Worm (Caenorhabditis elegans) whole organism, early embryonic: ENCODE results near the gene Y51A2B.2.

Experiments
- B0310.2 ChIP-seq: sonication (generic microtip); optimal IDR thresholded peaks from 2 replicates; lab custom pipeline; 2016; ENCODE audit warnings: mild to moderate bottlenecking, missing genetic modification characterization, missing compliant biosample characterization
- F13C5.2 ChIP-seq: sonication (generic microtip); optimal IDR thresholded peaks from 2 replicates; lab custom pipeline; 2017; ENCODE audit warnings: mild to moderate bottlenecking, missing genetic modification characterization, inconsistent platforms, missing compliant biosample characterization
- aly-1 ChIP-seq: sonication (generic microtip); optimal IDR thresholded peaks from 2 replicates; lab custom pipeline; 2016; ENCODE audit warnings: missing genetic modification characterization, missing compliant biosample characterization
- ama-1 ChIP-seq: fragments of 150-350 bp; optimal IDR thresholded peaks from 2 replicates; lab custom pipeline; 2014
- ceh-13 ChIP-seq: fragments of 200-800 bp; sonication (Bioruptor generic); optimal IDR thresholded peaks from 2 replicates; lab custom pipeline; 2018; ENCODE audit warnings: mild to moderate bottlenecking, missing genetic modification characterization, missing compliant biosample characterization
- ceh-36 ChIP-seq: sonication (generic microtip); optimal IDR thresholded peaks from 2 replicates; lab custom pipeline; 2016; ENCODE audit warnings: missing genetic modification characterization, inconsistent platforms, missing compliant biosample characterization
- ets-7 ChIP-seq: sonication (generic microtip); optimal IDR thresholded peaks from 2 replicates; lab custom pipeline; 2016; ENCODE audit warnings: missing genotype, missing genetic modification characterization, missing compliant biosample characterization
- flt-1 ChIP-seq: fragments of 200-800 bp; sonication (Bioruptor generic); IDR thresholded peaks from 2 replicates; pipeline ENCODE4 v1.3.6; 2022; ENCODE audit warnings: missing genetic modification characterization, missing compliant biosample characterization
- hmbx-1 ChIP-seq: sonication (generic microtip); optimal IDR thresholded peaks from 2 replicates; lab custom pipeline; 2016; ENCODE audit warnings: mild to moderate bottlenecking, missing genetic modification characterization, missing compliant biosample characterization
- hmg-4 ChIP-seq: fragments of 200-800 bp; sonication (Bioruptor generic); optimal IDR thresholded peaks from 2 replicates; lab custom pipeline; 2018; ENCODE audit warnings: mild to moderate bottlenecking, missing genetic modification characterization, missing compliant biosample characterization
- hnd-1 ChIP-seq: sonication (generic microtip); optimal IDR thresholded peaks from 2 replicates; lab custom pipeline; 2016; ENCODE audit warnings: missing genetic modification characterization, missing compliant biosample characterization
- pes-1 ChIP-seq: fragments of 200-800 bp; sonication (Bioruptor generic); IDR thresholded peaks from 2 replicates; pipeline ENCODE4 v1.3.6; 2022; ENCODE audit warnings: missing genetic modification reagents, missing genetic modification characterization, missing compliant biosample characterization
- scrt-1 ChIP-seq: fragments of 200-800 bp; sonication (Bioruptor generic); IDR thresholded peaks from 2 replicates; pipeline ENCODE4 v1.3.6; 2022; ENCODE audit warnings: missing genetic modification characterization, missing compliant biosample characterization
- sea-1 ChIP-seq: fragments of 200-800 bp; sonication (Bioruptor generic); conservative IDR thresholded peaks from 2 replicates; pipeline ENCODE4 v1.3.6; 2022; ENCODE audit warnings: missing genetic modification characterization, missing compliant biosample characterization
- tbx-11 ChIP-seq: fragments of 200-800 bp; sonication (Bioruptor generic); IDR thresholded peaks from 2 replicates; pipeline ENCODE4 v1.3.6; 2022; ENCODE audit warnings: missing genetic modification characterization, missing compliant biosample characterization
- tbx-37 ChIP-seq: fragments of 200-800 bp; sonication (Bioruptor generic); conservative IDR thresholded peaks from 2 replicates; pipeline ENCODE4 v1.3.6; 2022; ENCODE audit warnings: missing genetic modification reagents, missing genetic modification characterization, missing compliant biosample characterization
- tra-4 ChIP-seq: sonication (generic microtip); optimal IDR thresholded peaks from 2 replicates; lab custom pipeline; 2017; ENCODE audit warnings: missing genetic modification characterization, missing compliant biosample characterization

Gene Y51A2B.2

DNA sequence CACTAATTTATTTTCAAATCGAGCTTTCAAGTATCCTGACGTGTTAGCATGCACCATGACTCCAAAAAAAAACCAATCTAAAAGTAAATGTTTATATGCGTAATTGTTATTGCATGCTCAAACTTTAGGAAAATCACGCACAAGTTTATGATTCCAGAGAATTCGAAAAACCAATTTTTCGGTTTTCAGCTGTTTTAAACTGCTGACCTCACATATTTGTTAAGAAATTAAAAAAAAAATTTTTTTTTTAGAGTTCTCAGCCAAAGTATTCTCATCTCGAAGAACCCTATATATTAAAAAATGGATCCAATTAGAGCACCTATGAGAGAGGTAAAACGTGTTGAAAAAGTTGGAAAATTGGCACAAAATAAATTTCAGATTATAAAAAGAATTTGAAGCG, at the start of gene Y51A2B.2:
TSS of gene Y51A2B.2 (plus strand) at position 301 of the 400 bp plus-strand sequence.
- no peak for TF ChIP-seq hmg-4 (GFP tag; lab: Kevin White, UChicago)
- TF ChIP-seq flt-1 (GFP tag; lab: Robert Waterston, UW): no peak
- TF ChIP-seq hmbx-1 (tag; lab: Kevin White, UChicago): no peak
- no peak for TF ChIP-seq ceh-36 (tag; lab: Kevin White, UChicago)
- no peak for TF ChIP-seq ets-7
- no peak for TF ChIP-seq hnd-1 (tag; lab: Kevin White, UChicago)
- TF ChIP-seq aly-1 (tag; lab: Kevin White, UChicago): no peak
- TF ChIP-seq tra-4 (tag; lab: Kevin White, UChicago): no peak
- TF ChIP-seq tbx-11: no peak
- no peak for TF ChIP-seq tbx-37 (GFP tag; lab: Robert Waterston, UW)

DNA sequence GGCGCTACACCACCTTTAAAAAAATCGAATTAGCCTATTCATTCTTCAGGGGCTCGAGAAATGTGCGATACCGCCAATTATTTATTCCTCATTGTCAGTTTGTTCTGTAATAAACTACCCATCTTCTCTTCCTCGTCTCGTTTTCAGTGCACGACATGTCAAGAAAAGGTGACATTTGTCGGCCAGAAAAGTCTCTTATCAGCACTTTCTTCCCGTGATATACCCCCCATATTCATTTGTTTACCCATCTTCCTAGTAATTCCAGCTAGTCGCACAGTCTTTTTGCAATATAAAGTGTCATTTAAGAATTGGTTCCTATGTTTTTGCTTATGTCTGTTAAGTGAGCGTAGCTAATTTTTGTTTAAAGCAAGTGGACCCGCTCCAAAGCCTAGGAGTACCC, 49.8 kb upstream of the Y51A2B.2 start:
- TF ChIP-seq tra-4 (tag; lab: Kevin White, UChicago) (no peak), tbx-11 (no peak)

DNA sequence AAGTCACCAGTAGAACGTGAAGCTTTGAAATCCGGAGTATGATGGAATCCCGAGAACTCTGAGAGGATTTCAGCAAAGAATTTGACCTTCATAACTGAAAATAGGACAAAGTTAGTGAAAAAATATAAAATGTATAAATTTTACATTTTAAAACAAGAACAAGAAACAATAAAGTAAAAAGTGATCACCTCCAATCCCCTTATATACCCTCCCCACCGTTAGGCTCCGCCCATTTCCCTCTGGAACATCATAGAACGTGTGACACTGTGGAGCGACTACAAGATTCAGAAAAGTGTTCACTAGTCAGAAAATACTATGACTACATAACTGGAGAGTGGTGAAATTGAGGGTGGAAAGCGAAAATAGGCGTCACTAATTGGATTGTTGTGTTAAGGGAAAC, 43.2 kb upstream of the Y51A2B.2 start, which contains the start of gene B0462.4:
TSS of gene B0462.4 (minus strand) at position 101 of the 400 bp plus-strand sequence.
- TF ChIP-seq tra-4 (tag; lab: Kevin White, UChicago): no peak
- no peak for TF ChIP-seq aly-1 (tag; lab: Kevin White, UChicago)
- no peak for TF ChIP-seq ceh-36 (tag; lab: Kevin White, UChicago)

DNA sequence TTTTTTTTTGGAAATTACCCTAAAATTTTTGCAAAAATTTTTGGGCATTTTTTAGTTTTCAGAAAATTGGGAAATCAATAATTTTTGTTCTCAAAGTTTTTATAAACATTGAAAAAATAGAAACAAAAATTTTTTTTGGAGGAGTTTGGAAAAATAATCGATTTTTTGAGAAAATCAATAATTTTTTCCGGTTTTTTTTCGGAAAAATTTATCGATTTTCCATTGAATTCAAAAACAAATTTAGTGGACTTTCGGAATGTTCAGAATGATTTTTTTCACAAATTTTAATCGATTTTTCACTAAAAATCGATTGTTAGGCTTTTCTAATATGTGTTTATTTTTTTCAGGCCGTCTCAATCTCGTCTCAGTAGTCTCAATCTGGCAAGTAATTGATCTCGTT, 36.7 kb upstream of the Y51A2B.2 start:
- no peak for TF ChIP-seq ama-1 (lab: Kevin White, UChicago)
- no peak for TF ChIP-seq F13C5.2
- no peak for TF ChIP-seq pes-1 (GFP tag; lab: Robert Waterston, UW)
- TF ChIP-seq sea-1 (GFP tag; lab: Robert Waterston, UW): no peak
- no peak for TF ChIP-seq tbx-11
- TF ChIP-seq scrt-1 (GFP tag; lab: Robert Waterston, UW): no peak
- TF ChIP-seq ets-7: no peak
- TF ChIP-seq ceh-36 (tag; lab: Kevin White, UChicago): no peak
- TF ChIP-seq hmbx-1 (tag; lab: Kevin White, UChicago): no peak
- no peak for TF ChIP-seq ceh-13
- TF ChIP-seq tbx-37 (GFP tag; lab: Robert Waterston, UW): no peak

DNA sequence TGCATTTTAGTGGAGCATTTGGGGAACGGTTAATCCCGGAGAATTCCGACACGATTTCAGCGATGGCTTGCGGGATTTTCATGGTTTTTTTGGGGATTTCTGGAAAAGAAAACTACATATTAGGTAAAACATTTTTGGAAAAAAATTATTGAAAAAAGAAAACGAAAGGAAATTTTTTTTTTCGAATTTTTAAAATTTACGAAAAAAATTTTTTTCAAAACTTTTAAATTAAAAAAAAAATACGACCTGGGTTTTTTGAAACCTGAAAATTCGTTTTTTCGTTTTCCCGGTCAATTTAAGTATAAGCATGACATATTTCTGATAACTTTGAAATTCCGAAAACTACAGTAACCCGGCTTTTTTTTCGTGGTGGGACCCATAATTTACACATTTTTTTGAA, 34.5 kb upstream of the Y51A2B.2 start, which contains the start of gene C08E8.10:
TSS of gene C08E8.10 (minus strand) at position 101 of the 400 bp plus-strand sequence.
- TF ChIP-seq ceh-13 (no peak), tbx-11 (no peak), hmbx-1 (tag; lab: Kevin White, UChicago) (no peak), flt-1 (GFP tag; lab: Robert Waterston, UW) (no peak), tra-4 (tag; lab: Kevin White, UChicago) (no peak), hmg-4 (GFP tag; lab: Kevin White, UChicago) (no peak), ets-7 (no peak), F13C5.2 (no peak), sea-1 (GFP tag; lab: Robert Waterston, UW) (no peak), aly-1 (tag; lab: Kevin White, UChicago) (no peak), ceh-36 (tag; lab: Kevin White, UChicago) (no peak)

DNA sequence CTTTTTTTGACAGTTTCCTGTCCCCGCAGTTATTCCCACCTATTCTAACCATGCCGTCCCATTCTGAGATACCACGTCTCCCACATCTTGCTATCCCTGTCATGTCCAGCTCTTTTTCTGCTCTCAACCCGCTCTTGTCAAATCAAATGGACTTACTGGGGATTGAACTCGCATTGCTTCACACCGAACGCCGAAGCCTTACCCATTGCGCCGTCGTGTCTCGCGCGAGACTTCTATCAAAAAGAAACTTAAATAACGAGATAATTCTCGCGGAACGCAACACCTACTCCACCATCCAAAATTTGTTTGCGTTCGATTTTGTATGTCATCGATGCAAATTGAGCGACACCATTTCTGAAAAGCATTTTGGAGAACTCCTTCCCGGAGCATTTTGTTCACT, 30.1 kb upstream of the Y51A2B.2 start:
- TF ChIP-seq pes-1 (GFP tag; lab: Robert Waterston, UW) (no peak), flt-1 (GFP tag; lab: Robert Waterston, UW) (no peak), ceh-13 (no peak), ceh-36 (tag; lab: Kevin White, UChicago) (no peak)

DNA sequence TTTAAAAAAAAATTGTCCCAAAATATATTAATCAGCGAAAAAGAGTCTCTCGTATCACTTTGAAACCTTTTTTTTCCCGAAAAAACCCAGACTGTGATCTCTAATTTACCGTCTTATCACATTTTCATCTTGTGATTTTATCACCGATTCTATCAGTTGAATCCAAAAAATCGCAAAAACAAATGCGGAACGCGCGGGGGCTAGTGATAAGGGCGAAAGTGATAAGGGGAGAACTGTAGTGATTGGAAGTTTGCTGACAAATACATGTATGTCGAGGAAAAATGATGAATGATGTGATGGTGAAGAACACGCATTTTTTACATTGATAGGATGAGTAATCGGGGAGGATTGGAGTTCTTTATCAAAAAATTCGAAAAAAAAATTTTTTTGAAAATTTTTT, 28.2 kb upstream of the Y51A2B.2 start:
- TF ChIP-seq ets-7: no peak
- TF ChIP-seq hnd-1 (tag; lab: Kevin White, UChicago): no peak
- TF ChIP-seq hmbx-1 (tag; lab: Kevin White, UChicago): no peak
- no peak for TF ChIP-seq ceh-13
- no peak for TF ChIP-seq flt-1 (GFP tag; lab: Robert Waterston, UW)
- TF ChIP-seq ceh-36 (tag; lab: Kevin White, UChicago): no peak
- TF ChIP-seq F13C5.2: no peak
- no peak for TF ChIP-seq tbx-11
- TF ChIP-seq aly-1 (tag; lab: Kevin White, UChicago): no peak
- no peak for TF ChIP-seq ama-1 (lab: Kevin White, UChicago)
- TF ChIP-seq tra-4 (tag; lab: Kevin White, UChicago): no peak
- TF ChIP-seq scrt-1 (GFP tag; lab: Robert Waterston, UW): no peak
- TF ChIP-seq pes-1 (GFP tag; lab: Robert Waterston, UW): no peak
- TF ChIP-seq sea-1 (GFP tag; lab: Robert Waterston, UW): no peak
- TF ChIP-seq tbx-37 (GFP tag; lab: Robert Waterston, UW): no peak
- TF ChIP-seq hmg-4 (GFP tag; lab: Kevin White, UChicago): no peak
- no peak for TF ChIP-seq B0310.2

DNA sequence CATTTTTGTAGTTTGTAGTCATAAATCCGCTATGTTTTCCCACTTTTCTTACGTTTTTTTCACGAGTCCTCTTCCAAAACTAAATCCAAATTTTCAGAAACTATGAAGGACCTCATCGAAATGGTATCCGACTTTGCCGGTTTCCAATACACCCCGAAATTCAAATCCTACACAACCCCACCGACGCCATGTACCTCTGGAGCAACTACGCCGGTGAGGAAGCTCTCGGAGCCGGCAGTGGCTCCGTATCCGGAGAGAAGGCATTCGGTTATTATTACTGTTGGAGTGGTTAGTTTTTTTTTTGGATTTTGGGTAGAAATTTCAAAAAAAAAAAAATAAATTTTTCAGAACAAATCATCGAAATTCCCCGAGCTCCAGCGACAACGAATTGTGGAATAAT, 24.2 kb upstream of the Y51A2B.2 start, which contains the start of gene C08E8.3:
TSS of gene C08E8.3 (plus strand) at position 84 of the 400 bp plus-strand sequence.
- TF ChIP-seq pes-1 (GFP tag; lab: Robert Waterston, UW): no peak
- no peak for TF ChIP-seq tbx-37 (GFP tag; lab: Robert Waterston, UW)
- no peak for TF ChIP-seq hnd-1 (tag; lab: Kevin White, UChicago)
- TF ChIP-seq aly-1 (tag; lab: Kevin White, UChicago): no peak
- no peak for TF ChIP-seq tbx-11
- TF ChIP-seq scrt-1 (GFP tag; lab: Robert Waterston, UW): no peak
- TF ChIP-seq ama-1 (lab: Kevin White, UChicago): no peak
- no peak for TF ChIP-seq hmbx-1 (tag; lab: Kevin White, UChicago)
- no peak for TF ChIP-seq flt-1 (GFP tag; lab: Robert Waterston, UW)
- no peak for TF ChIP-seq tra-4 (tag; lab: Kevin White, UChicago)
- no peak for TF ChIP-seq B0310.2
